Fruit fly (Drosophila melanogaster) whole organism, prepupa: Measurements from ENCODE around the gene CG1824.

Experiments used
- Blimp-1 ChIP-seq: fragments of 200-800 bp; sonication (Bioruptor generic); optimal IDR thresholded peaks from 3 replicates; lab custom pipeline; 2017; ENCODE audit warnings: missing biosample characterization, missing genetic modification characterization, mild to moderate bottlenecking, moderate library complexity, missing genetic modification reagents
- CG10631 ChIP-seq: fragments of 200-800 bp; sonication (Bioruptor generic); optimal IDR thresholded peaks from 2 replicates; lab custom pipeline; 2016; ENCODE audit warnings: missing biosample characterization, missing genetic modification characterization
- CG11762 ChIP-seq: fragments of 200-800 bp; sonication (Bioruptor generic); optimal IDR thresholded peaks from 3 replicates; lab custom pipeline; 2016; ENCODE audit warnings: missing biosample characterization, missing genetic modification characterization; ENCODE audit not compliant: insufficient read depth
- CG11902 ChIP-seq: fragments of 200-800 bp; sonication (Bioruptor generic); optimal IDR thresholded peaks from 3 replicates; lab custom pipeline; 2016; ENCODE audit warnings: missing biosample characterization, missing genetic modification characterization
- CG15336 ChIP-seq: fragments of 200-800 bp; sonication (Bioruptor generic); IDR thresholded peaks from 2 replicates; pipeline ENCODE4 v1.3.6; 2022; ENCODE audit warnings: missing biosample characterization, missing genetic modification characterization
- CG1621 ChIP-seq: fragments of 200-800 bp; sonication (Bioruptor generic); optimal IDR thresholded peaks from 3 replicates; lab custom pipeline; 2018; ENCODE audit warnings: missing biosample characterization, mild to moderate bottlenecking, missing genetic modification characterization
- CG3032 ChIP-seq: fragments of 200-800 bp; optimal IDR thresholded peaks from 2 replicates; lab custom pipeline; 2019; ENCODE audit warnings: missing biosample characterization, mild to moderate bottlenecking, missing genetic modification characterization, moderate library complexity
- CG31627 ChIP-seq: fragments of 200-800 bp; sonication (Bioruptor generic); optimal IDR thresholded peaks from 3 replicates; lab custom pipeline; 2016; ENCODE audit warnings: missing biosample characterization, missing genetic modification characterization
- CG32006 ChIP-seq: fragments of 200-800 bp; sonication (Bioruptor generic); optimal IDR thresholded peaks from 3 replicates; lab custom pipeline; 2017; ENCODE audit warnings: missing biosample characterization, mild to moderate bottlenecking, missing genetic modification characterization
- CG34406 ChIP-seq: fragments of 200-800 bp; sonication (Bioruptor generic); optimal IDR thresholded peaks from 3 replicates; lab custom pipeline; 2016; ENCODE audit warnings: missing biosample characterization, missing genetic modification characterization
- CG3919 ChIP-seq: fragments of 200-800 bp; sonication (Bioruptor generic); optimal IDR thresholded peaks from 3 replicates; lab custom pipeline; 2016; ENCODE audit warnings: missing biosample characterization, missing genetic modification characterization
- CG4318 ChIP-seq: fragments of 200-800 bp; sonication (Bioruptor generic); optimal IDR thresholded peaks from 3 replicates; lab custom pipeline; 2017; ENCODE audit warnings: missing biosample characterization, mild to moderate bottlenecking, missing genetic modification characterization
- CG6163 ChIP-seq: fragments of 200-800 bp; sonication (Bioruptor generic); IDR thresholded peaks from 3 replicates; pipeline ENCODE4 v1.3.6; 2022; ENCODE audit warnings: missing biosample characterization, missing genetic modification characterization
- CG6276 ChIP-seq: fragments of 200-800 bp; sonication (Bioruptor generic); optimal IDR thresholded peaks from 2 replicates; lab custom pipeline; 2017; ENCODE audit warnings: missing biosample characterization, mild to moderate bottlenecking, missing genetic modification characterization
- CG6792 ChIP-seq: fragments of 200-800 bp; sonication (Bioruptor generic); optimal IDR thresholded peaks from 3 replicates; lab custom pipeline; 2016; ENCODE audit warnings: missing biosample characterization, missing genetic modification characterization
- CG6808 ChIP-seq: fragments of 200-800 bp; sonication (Bioruptor generic); optimal IDR thresholded peaks from 3 replicates; lab custom pipeline; 2017; ENCODE audit warnings: missing biosample characterization, missing genetic modification characterization, mild to moderate bottlenecking, moderate library complexity, missing genetic modification reagents
- CG6854 ChIP-seq: fragments of 200-800 bp; sonication (Bioruptor generic); optimal IDR thresholded peaks from 2 replicates; lab custom pipeline; 2017; ENCODE audit warnings: missing biosample characterization, mild to moderate bottlenecking, missing genetic modification characterization
- CG7368 ChIP-seq: fragments of 200-800 bp; sonication (Bioruptor generic); optimal IDR thresholded peaks from 3 replicates; lab custom pipeline; 2016; ENCODE audit warnings: missing biosample characterization, missing genetic modification characterization
- CG8319 ChIP-seq: fragments of 200-800 bp; sonication (Bioruptor generic); optimal IDR thresholded peaks from 3 replicates; lab custom pipeline; 2016; ENCODE audit warnings: missing biosample characterization, missing genetic modification characterization
- CG8632 ChIP-seq: fragments of 200-800 bp; sonication (Bioruptor generic); optimal IDR thresholded peaks from 3 replicates; lab custom pipeline; 2016; ENCODE audit warnings: missing biosample characterization, missing genetic modification characterization
- CG9139 ChIP-seq: fragments of 200-800 bp; sonication (Bioruptor generic); optimal IDR thresholded peaks from 3 replicates; lab custom pipeline; 2017; ENCODE audit warnings: missing biosample characterization, mild to moderate bottlenecking, missing genetic modification characterization
- Eip75B ChIP-seq: fragments of 200-800 bp; sonication (Bioruptor generic); optimal IDR thresholded peaks from 3 replicates; lab custom pipeline; 2016; ENCODE audit warnings: missing biosample characterization, missing genetic modification characterization
- Eip93F ChIP-seq: fragments of 200-800 bp; sonication (Bioruptor generic); optimal IDR thresholded peaks from 2 replicates; lab custom pipeline; 2016; ENCODE audit warnings: missing biosample characterization, mild to moderate bottlenecking, missing genetic modification characterization
- Ets21C ChIP-seq: fragments of 200-800 bp; sonication (Bioruptor generic); optimal IDR thresholded peaks from 3 replicates; lab custom pipeline; 2016; ENCODE audit warnings: missing biosample characterization, missing genetic modification characterization
- Gug ChIP-seq: fragments of 200-800 bp; sonication (Bioruptor generic); IDR thresholded peaks from 2 replicates; pipeline ENCODE4 v1.3.6; 2022; ENCODE audit warnings: missing biosample characterization, missing genetic modification characterization
- Hr38 ChIP-seq: sonication (Bioruptor generic); optimal IDR thresholded peaks from 2 replicates; lab custom pipeline; 2016; ENCODE audit warnings: missing biosample characterization, missing genetic modification characterization
- Hr4 ChIP-seq: fragments of 200-800 bp; sonication (Bioruptor generic); optimal IDR thresholded peaks from 3 replicates; lab custom pipeline; 2016; ENCODE audit warnings: missing biosample characterization, missing genetic modification characterization
- Lpt ChIP-seq: fragments of 200-800 bp; sonication (Bioruptor generic); optimal IDR thresholded peaks from 3 replicates; lab custom pipeline; 2016; ENCODE audit warnings: missing biosample characterization, missing genetic modification characterization
- Met ChIP-seq: fragments of 200-800 bp; sonication (Bioruptor generic); optimal IDR thresholded peaks from 3 replicates; lab custom pipeline; 2016; ENCODE audit warnings: missing biosample characterization, missing genetic modification characterization
- OdsH ChIP-seq: fragments of 200-800 bp; sonication (Bioruptor generic); optimal IDR thresholded peaks from 3 replicates; lab custom pipeline; 2016; ENCODE audit warnings: missing biosample characterization, missing genetic modification characterization
- Smox ChIP-seq: fragments of 200-800 bp; sonication (Bioruptor generic); optimal IDR thresholded peaks from 3 replicates; lab custom pipeline; 2016; ENCODE audit warnings: missing biosample characterization, missing genetic modification characterization
- Sox102F ChIP-seq: fragments of 200-800 bp; sonication (Bioruptor generic); optimal IDR thresholded peaks from 2 replicates; lab custom pipeline; 2016; ENCODE audit warnings: missing biosample characterization, mild to moderate bottlenecking, missing genetic modification characterization
- Sox14 ChIP-seq: fragments of 200-800 bp; sonication (Bioruptor generic); optimal IDR thresholded peaks from 3 replicates; lab custom pipeline; 2016; ENCODE audit warnings: missing biosample characterization, missing genetic modification characterization
- Sox15 ChIP-seq: fragments of 200-800 bp; sonication (Bioruptor generic); optimal IDR thresholded peaks from 3 replicates; lab custom pipeline; 2016; ENCODE audit warnings: missing biosample characterization, missing genetic modification characterization
- acj6 ChIP-seq: fragments of 200-800 bp; sonication (Bioruptor generic); optimal IDR thresholded peaks from 3 replicates; lab custom pipeline; 2016; ENCODE audit warnings: missing biosample characterization, missing genetic modification characterization
- dac ChIP-seq: fragments of 200-800 bp; sonication (Bioruptor generic); optimal IDR thresholded peaks from 2 replicates; lab custom pipeline; 2017; ENCODE audit warnings: missing biosample characterization, mild to moderate bottlenecking, missing genetic modification characterization
- dsx ChIP-seq: fragments of 200-800 bp; optimal IDR thresholded peaks from 3 replicates; lab custom pipeline; 2019; ENCODE audit warnings: missing biosample characterization, mild to moderate bottlenecking, missing genetic modification characterization, moderate library complexity; ENCODE audit not compliant: poor library complexity, severe bottlenecking
- eg ChIP-seq: fragments of 200-800 bp; sonication (Bioruptor generic); IDR thresholded peaks from 3 replicates; pipeline ENCODE4 v1.3.6; 2022; ENCODE audit warnings: missing biosample characterization, missing genetic modification characterization
- esn ChIP-seq: fragments of 200-800 bp; sonication (Bioruptor generic); optimal IDR thresholded peaks from 2 replicates; lab custom pipeline; 2016; ENCODE audit warnings: missing biosample characterization, mild to moderate bottlenecking, missing genetic modification characterization, moderate library complexity
- fd59A ChIP-seq: fragments of 200-800 bp; sonication (Bioruptor generic); optimal IDR thresholded peaks from 2 replicates; lab custom pipeline; 2017; ENCODE audit warnings: missing biosample characterization, mild to moderate bottlenecking, missing genetic modification characterization, missing genetic modification reagents
- fd85E ChIP-seq: fragments of 200-800 bp; sonication (Bioruptor generic); optimal IDR thresholded peaks from 3 replicates; lab custom pipeline; 2016; ENCODE audit warnings: missing biosample characterization, missing genetic modification characterization
- fkh ChIP-seq: fragments of 200-800 bp; sonication (Bioruptor generic); optimal IDR thresholded peaks from 3 replicates; lab custom pipeline; 2017; ENCODE audit warnings: missing biosample characterization, mild to moderate bottlenecking, missing genetic modification characterization, moderate library complexity
- lz ChIP-seq: fragments of 200-800 bp; sonication (Bioruptor generic); optimal IDR thresholded peaks from 3 replicates; lab custom pipeline; 2016; ENCODE audit warnings: missing biosample characterization, missing genetic modification characterization
- spab ChIP-seq: fragments of 200-800 bp; sonication (Bioruptor generic); optimal IDR thresholded peaks from 2 replicates; lab custom pipeline; 2017; ENCODE audit warnings: missing biosample characterization, mild to moderate bottlenecking, missing genetic modification characterization, missing genetic modification reagents
- svp ChIP-seq: fragments of 200-800 bp; sonication (Bioruptor generic); peaks from one replicate; lab custom pipeline; 2016; ENCODE audit warnings: missing biosample characterization, missing genetic modification characterization
- topi ChIP-seq: fragments of 200-800 bp; sonication (Bioruptor generic); optimal IDR thresholded peaks from 3 replicates; lab custom pipeline; 2016; ENCODE audit warnings: missing biosample characterization, missing genetic modification characterization
- vri ChIP-seq: fragments of 200-800 bp; sonication (Bioruptor generic); optimal IDR thresholded peaks from 3 replicates; lab custom pipeline; 2016; ENCODE audit warnings: missing biosample characterization, mild to moderate bottlenecking, missing genetic modification characterization

Gene CG1824

dm6 chrX:12579506-12579999 is 15.9 kb downstream of the CG1824 start (continued):
- peak; percentile 97 for TF ChIP-seq fd59A
- TF ChIP-seq Sox102F (GFP tag; lab: Kevin White, UChicago), result peak; percentile 99
- TF ChIP-seq fkh (GFP tag; lab: Kevin White, UChicago), result peak; percentile 92
- TF ChIP-seq CG10631 (GFP tag; lab: Kevin White, UChicago), result peak; percentile 98
- TF ChIP-seq Met (GFP tag; lab: Kevin White, UChicago), result peak; percentile 99
- peak; percentile 99 for TF ChIP-seq Smox
- TF ChIP-seq Sox14, result peak; percentile 99
- TF ChIP-seq acj6 (GFP tag; lab: Kevin White, UChicago), result peak; percentile 98
- TF ChIP-seq CG6854 (GFP tag; lab: Kevin White, UChicago), result peak; percentile 96
- TF ChIP-seq CG4318, result peak; percentile 99
- peak; percentile 98 for TF ChIP-seq OdsH (GFP tag; lab: Kevin White, UChicago)
- TF ChIP-seq CG6276 (GFP tag; lab: Kevin White, UChicago), result peak; percentile 98
- peak; percentile 98 for TF ChIP-seq Ets21C (GFP tag; lab: Kevin White, UChicago)
- TF ChIP-seq CG11902 (GFP tag; lab: Kevin White, UChicago), result peak; percentile 97
- peak; percentile 95 for TF ChIP-seq CG1621
- peak; percentile 99 for TF ChIP-seq CG31627 (GFP tag; lab: Kevin White, UChicago)
- TF ChIP-seq Eip93F (GFP tag; lab: Kevin White, UChicago), result peak; percentile 93
- TF ChIP-seq CG8319, result peak; percentile 98
- TF ChIP-seq CG3919 (GFP tag; lab: Kevin White, UChicago), result peak; percentile 97
- TF ChIP-seq, all 60 proteins: peak for 60

- TF ChIP-seq Blimp-1 (no peak), fd85E (GFP tag; lab: Kevin White, UChicago) (no peak), CG8632 (GFP tag; lab: Kevin White, UChicago) (peak; percentile 34), acj6 (GFP tag; lab: Kevin White, UChicago) (peak; percentile 34), Sox14 (peak; percentile 55), lz (GFP tag; lab: Kevin White, UChicago) (peak; percentile 62), dsx (no peak), Hr38 (GFP tag; lab: Kevin White, UChicago) (no peak), Sox102F (GFP tag; lab: Kevin White, UChicago) (peak; percentile 53), CG7368 (no peak), Eip75B (GFP tag; lab: Kevin White, UChicago) (peak; percentile 4), topi (GFP tag; lab: Kevin White, UChicago) (peak; percentile 65), CG6276 (GFP tag; lab: Kevin White, UChicago) (peak; percentile 61), vri (GFP tag; lab: Kevin White, UChicago) (peak; percentile 3), eg (GFP tag; lab: Robert Waterston, UW) (peak; percentile 63), Smox (peak; percentile 51), CG9139 (GFP tag; lab: Kevin White, UChicago) (no peak), OdsH (GFP tag; lab: Kevin White, UChicago) (peak; percentile 45), CG11762 (GFP tag; lab: Kevin White, UChicago) (no peak), CG15336 (peak; percentile 69), svp (peak; percentile 83), CG6792 (GFP tag; lab: Kevin White, UChicago) (peak; percentile 5), CG3032 (tag; lab: Kevin White, UChicago) (peak; percentile 25), Eip93F (GFP tag; lab: Kevin White, UChicago) (no peak), Met (GFP tag; lab: Kevin White, UChicago) (peak; percentile 73), spab (GFP tag; lab: Kevin White, UChicago) (no peak), Sox15 (GFP tag; lab: Kevin White, UChicago) (peak; percentile 33), dac (GFP tag; lab: Kevin White, UChicago) (peak; percentile 17), CG31627 (GFP tag; lab: Kevin White, UChicago) (peak; percentile 51), Ets21C (GFP tag; lab: Kevin White, UChicago) (no peak), CG32006 (GFP tag; lab: Kevin White, UChicago) (peak; percentile 73), CG4318 (peak; percentile 47), CG6163 (peak; percentile 72; the same call in 2 of the 3 replicates), Lpt (no peak), Hr4 (GFP tag; lab: Kevin White, UChicago) (peak; percentile 68), CG8319 (no peak), esn (GFP tag; lab: Kevin White, UChicago) (peak; percentile 67), Gug (GFP tag; lab: Robert Waterston, UW) (peak; percentile 61), CG6808 (no peak), CG34406 (GFP tag; lab: Kevin White, UChicago) (peak; percentile 54)
These were observed 16.6 kb downstream of the CG1824 start for dm6 chrX:12578701-12579372.
